Fruit fly (Drosophila melanogaster) whole organism, wandering third instar larva: Measurements from ENCODE around the gene CG8289.

ENCODE experiments used
- Abd-B ChIP-seq: fragments of >200 bp; optimal IDR thresholded peaks from 2 replicates; lab custom pipeline; 2017; ENCODE audit warnings: missing biosample characterization, missing genetic modification characterization
- Dfd ChIP-seq: fragments of >200 bp; optimal IDR thresholded peaks from 2 replicates; lab custom pipeline; 2017; ENCODE audit warnings: missing biosample characterization, missing genetic modification characterization
- GATAd ChIP-seq: sonication (Bioruptor generic); optimal IDR thresholded peaks from 2 replicates; lab custom pipeline; 2016; ENCODE audit warnings: missing biosample characterization, missing genetic modification characterization
- Hr78 ChIP-seq: fragments of >200 bp; optimal IDR thresholded peaks from 2 replicates; lab custom pipeline; 2017; ENCODE audit warnings: missing biosample characterization, missing genetic modification characterization
- Jra ChIP-seq: sonication (Bioruptor generic); optimal IDR thresholded peaks from 2 replicates; lab custom pipeline; 2016; ENCODE audit warnings: missing biosample characterization, missing genetic modification characterization
- Myc ChIP-seq: fragments of >200 bp; optimal IDR thresholded peaks from 2 replicates; lab custom pipeline; 2017
- dl ChIP-seq, 2 experiments: fragments of 175-275, 200-275 bp in 1 of 2; fragments of 200-275 bp in 1 of 2; sonication (Bioruptor generic); optimal IDR thresholded peaks; lab custom pipeline; 2018; ENCODE audit warnings: mild to moderate bottlenecking in 2 of 2, missing biosample characterization in 2 of 2, missing genetic modification characterization in 2 of 2, moderate library complexity in 2 of 2; ENCODE audit not compliant: partially characterized antibody in 2 of 2, insufficient read depth in 1 of 2
- h ChIP-seq: fragments of 200-800 bp; sonication (Bioruptor generic); optimal IDR thresholded peaks from 3 replicates; lab custom pipeline; 2016; ENCODE audit warnings: missing biosample characterization, mild to moderate bottlenecking, missing genetic modification characterization
- jim ChIP-seq: fragments of 175-275, 200-325 bp; sonication (Bioruptor generic); optimal IDR thresholded peaks from 2 replicates; lab custom pipeline; 2016; ENCODE audit warnings: missing biosample characterization, mild to moderate bottlenecking, missing genetic modification characterization
- woc ChIP-seq: sonication (Bioruptor generic); optimal IDR thresholded peaks from 2 replicates; lab custom pipeline; 2016; ENCODE audit warnings: missing biosample characterization, mild to moderate bottlenecking, missing genetic modification characterization

DNA sequence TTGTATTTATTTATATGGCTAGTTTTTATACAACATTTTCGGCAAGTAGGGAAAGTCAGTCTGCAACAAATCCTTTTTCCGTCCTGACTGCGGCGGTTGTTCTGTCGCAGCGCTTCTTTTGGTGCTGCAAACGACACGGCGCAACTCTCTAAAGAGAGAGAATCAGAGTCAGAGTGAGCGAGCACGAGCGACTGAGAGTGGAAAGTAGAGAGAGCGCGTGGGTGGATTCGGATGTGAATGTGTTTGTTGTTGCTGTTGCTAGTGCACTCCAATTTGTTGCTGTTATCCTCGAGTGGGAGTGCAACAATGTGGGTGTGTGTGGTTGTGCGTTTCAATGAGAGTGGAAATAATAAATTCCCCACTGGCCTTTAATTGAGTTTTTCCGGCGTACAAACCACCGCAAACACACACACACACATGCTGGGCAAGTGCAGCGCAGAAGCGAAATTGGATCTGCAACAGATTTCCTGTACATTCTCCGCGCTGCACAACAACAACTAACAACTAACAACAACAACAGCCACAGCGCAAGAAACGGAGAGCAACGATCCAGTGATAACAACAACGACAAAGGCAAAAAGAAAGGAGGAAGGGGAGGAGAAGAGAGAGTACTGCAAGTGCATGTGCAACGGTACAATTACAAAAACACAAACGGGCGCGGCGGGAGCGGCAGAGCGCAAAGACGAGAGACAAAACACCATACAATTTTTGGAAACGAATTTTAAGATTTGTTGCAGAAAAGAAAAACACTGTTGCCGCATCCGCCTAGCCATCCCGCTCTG is 15.6 kb upstream of the CG8289 start:
- TF ChIP-seq Hr78 (GFP tag; lab: Kevin White, UChicago) = no peak
- no peak for TF ChIP-seq Dfd (GFP tag; lab: Kevin White, UChicago)
- TF ChIP-seq dl (GFP tag; optimal IDR thresholded peaks at IDR 0.05; lab: Kevin White, UChicago; ENCODE audit: insufficient read depth in 1 of 2, partially characterized antibody in 2 of 2) = peak; percentile 37 to 73
- TF ChIP-seq h (GFP tag; lab: Kevin White, UChicago) = no peak
- TF ChIP-seq jim = no peak
- no peak for TF ChIP-seq Myc
- no peak for TF ChIP-seq GATAd (GFP tag; lab: Kevin White, UChicago)
- no peak for TF ChIP-seq Jra
- TF ChIP-seq woc = no peak
- TF ChIP-seq Abd-B (GFP tag; lab: Kevin White, UChicago) = no peak
